Worm (Caenorhabditis elegans): Measurements from ENCODE around the gene tin-9.2.
A peak's percentile ranks its signal among the peaks of the same experiment; 100 is the strongest.

tin-9.2 gene

DNA sequence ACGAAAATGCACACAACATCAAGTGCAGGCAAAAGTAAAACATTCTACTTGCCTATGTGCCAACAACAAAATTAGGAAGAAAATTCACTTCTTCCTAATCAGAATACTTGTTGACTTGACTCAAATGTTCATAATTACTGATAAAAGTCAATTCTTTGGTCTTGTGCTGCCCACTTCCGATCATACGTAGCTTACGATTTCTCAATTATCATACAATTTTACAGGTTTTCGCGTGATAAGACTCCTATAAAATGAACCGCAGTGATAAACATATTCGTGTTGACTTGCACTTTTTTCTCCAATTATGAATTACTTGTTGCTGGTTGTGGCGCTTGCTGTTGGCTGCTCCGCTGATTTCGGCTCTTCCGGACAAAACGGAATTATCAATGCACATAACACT, 41.4 kb upstream of the tin-9.2 start, which contains the start of gene scl-2:
TSS of gene scl-2 (plus strand) at position 293 of the 400 bp plus-strand sequence.
- TF ChIP-seq snpc-4 (tag; optimal IDR thresholded peaks at IDR 0.05) (no peak), crh-2 (tag; optimal IDR thresholded peaks at IDR 0.05) (peak; percentile 54), unc-55 (GFP tag; optimal IDR thresholded peaks at IDR 0.05) (no peak), gmeb-1 (tag; optimal IDR thresholded peaks at IDR 0.05) (peak; percentile 46), ama-1 (optimal IDR thresholded peaks at IDR 0.05) (no peak), skn-1 (tag; optimal IDR thresholded peaks at IDR 0.05) (peak; percentile 68), F13H6.1 (tag; optimal IDR thresholded peaks at IDR 0.05) (peak; percentile 12), lsy-2 (tag; optimal IDR thresholded peaks at IDR 0.05) (no peak), fos-1 (tag; optimal IDR thresholded peaks at IDR 0.05) (peak; percentile 98), sma-9 (GFP tag; optimal IDR thresholded peaks at IDR 0.05) (peak; percentile 80), sma-9 (tag; optimal IDR thresholded peaks at IDR 0.05) (no peak), nhr-129 (tag; optimal IDR thresholded peaks at IDR 0.05) (peak; percentile 30), egl-27 (tag; optimal IDR thresholded peaks at IDR 0.05) (peak; percentile 11), ztf-4 (tag; optimal IDR thresholded peaks at IDR 0.05) (no peak), mab-5 (tag; optimal IDR thresholded peaks at IDR 0.05) (no peak)

DNA sequence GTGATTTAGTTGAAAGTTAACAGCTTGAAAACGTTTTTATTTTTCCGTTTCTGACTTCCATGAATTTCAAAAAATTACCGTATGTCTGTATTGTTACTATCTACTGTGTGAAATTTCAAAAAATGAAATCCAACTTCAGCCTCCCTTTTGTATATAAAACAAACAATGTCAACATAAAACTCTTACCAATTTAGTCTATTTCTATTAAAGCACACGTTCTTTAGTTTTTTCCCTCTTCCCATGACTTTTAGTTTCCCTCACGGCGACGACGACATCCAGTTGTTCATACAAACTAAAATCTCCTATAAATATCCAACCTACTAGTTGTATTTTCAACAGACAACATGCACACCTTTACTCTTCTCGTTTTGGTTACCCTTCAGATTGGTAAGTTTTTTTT, 39.5 kb upstream of the tin-9.2 start, which contains the start of gene scl-3:
TSS of gene scl-3 (plus strand) at position 301 of the 400 bp plus-strand sequence.
- TF ChIP-seq alr-1 (tag; optimal IDR thresholded peaks at IDR 0.05) (no peak), elt-1 (tag; optimal IDR thresholded peaks at IDR 0.05) (no peak), ZK546.5 (tag; optimal IDR thresholded peaks at IDR 0.05) (no peak), nhr-237 (tag; optimal IDR thresholded peaks at IDR 0.05) (no peak), nhr-12 (tag; optimal IDR thresholded peaks at IDR 0.05) (no peak), nhr-21 (tag; optimal IDR thresholded peaks at IDR 0.05) (no peak), Y55F3AM.14 (GFP tag; optimal IDR thresholded peaks at IDR 0.05) (no peak), nhr-25 (tag; optimal IDR thresholded peaks at IDR 0.05) (no peak), sma-3 (GFP tag; optimal IDR thresholded peaks at IDR 0.05) (no peak), fos-1 (tag; optimal IDR thresholded peaks at IDR 0.05) (no peak), sem-4 (tag; optimal IDR thresholded peaks at IDR 0.05) (no peak)

ce11 chrIV:13063714-13064113, 35.1 kb upstream of the tin-9.2 start, which contains the start of gene scl-5:
Gene scl-5 (plus strand): TSS chrIV:13064014.
- TF ChIP-seq ama-1 (optimal IDR thresholded peaks at IDR 0.05) (no peak), ZK546.5 (tag; optimal IDR thresholded peaks at IDR 0.05) (no peak), lin-13 (GFP tag; optimal IDR thresholded peaks at IDR 0.05) (no peak), lin-39 (tag; optimal IDR thresholded peaks at IDR 0.05) (no peak), lin-11 (tag; optimal IDR thresholded peaks at IDR 0.05) (no peak), Y55F3AM.14 (GFP tag; optimal IDR thresholded peaks at IDR 0.05) (no peak), mab-5 (tag; optimal IDR thresholded peaks at IDR 0.05) (no peak), nhr-237 (tag; optimal IDR thresholded peaks at IDR 0.05) (no peak)

ce11 chrIV:13066044-13066443, 32.8 kb upstream of the tin-9.2 start:
- no peak for TF ChIP-seq snpc-4 (tag; optimal IDR thresholded peaks at IDR 0.05)
- TF ChIP-seq alr-1 (tag; optimal IDR thresholded peaks at IDR 0.05): no peak
- TF ChIP-seq nhr-21 (tag; optimal IDR thresholded peaks at IDR 0.05): no peak
- no peak for TF ChIP-seq ceh-16 (tag; optimal IDR thresholded peaks at IDR 0.05)
- no peak for TF ChIP-seq unc-55 (GFP tag; optimal IDR thresholded peaks at IDR 0.05)
- TF ChIP-seq egl-27 (tag; optimal IDR thresholded peaks at IDR 0.05): no peak
- no peak for TF ChIP-seq unc-39 (tag; optimal IDR thresholded peaks at IDR 0.05)
- no peak for TF ChIP-seq elt-1 (tag; optimal IDR thresholded peaks at IDR 0.05)
- TF ChIP-seq dmd-4 (tag; optimal IDR thresholded peaks at IDR 0.05): no peak
- TF ChIP-seq nhr-237 (tag; optimal IDR thresholded peaks at IDR 0.05): no peak
- TF ChIP-seq crh-2 (tag; optimal IDR thresholded peaks at IDR 0.05): no peak
- TF ChIP-seq sma-9 (GFP tag; optimal IDR thresholded peaks at IDR 0.05): no peak
- TF ChIP-seq sma-9 (tag; optimal IDR thresholded peaks at IDR 0.05): no peak
- TF ChIP-seq lin-39 (tag; optimal IDR thresholded peaks at IDR 0.05): no peak
- no peak for TF ChIP-seq aly-2 (tag; optimal IDR thresholded peaks at IDR 0.05)
- TF ChIP-seq ztf-4 (tag; optimal IDR thresholded peaks at IDR 0.05): no peak
- no peak for TF ChIP-seq elt-3 (tag; optimal IDR thresholded peaks at IDR 0.05)

ce11 chrIV:13067200-13067599, 31.6 kb upstream of the tin-9.2 start, which contains the start of gene col-131:
Gene col-131 (minus strand): TSS chrIV:13067300.
- TF ChIP-seq nhr-129 (tag; optimal IDR thresholded peaks at IDR 0.05): no peak
- no peak for TF ChIP-seq sma-9 (GFP tag; optimal IDR thresholded peaks at IDR 0.05)
- no peak for TF ChIP-seq sma-9 (tag; optimal IDR thresholded peaks at IDR 0.05)
- TF ChIP-seq mdl-1 (tag; optimal IDR thresholded peaks at IDR 0.05): no peak
- TF ChIP-seq Y55F3AM.14 (GFP tag; optimal IDR thresholded peaks at IDR 0.05): no peak
- no peak for TF ChIP-seq nhr-12 (tag; optimal IDR thresholded peaks at IDR 0.05)
- TF ChIP-seq ZK546.5 (tag; optimal IDR thresholded peaks at IDR 0.05): no peak
